Fruit fly (Drosophila melanogaster): ENCODE results near the gene CG2656.
A peak's percentile ranks its signal among the peaks of the same experiment; 100 is the strongest.

CG2656 gene

DNA sequence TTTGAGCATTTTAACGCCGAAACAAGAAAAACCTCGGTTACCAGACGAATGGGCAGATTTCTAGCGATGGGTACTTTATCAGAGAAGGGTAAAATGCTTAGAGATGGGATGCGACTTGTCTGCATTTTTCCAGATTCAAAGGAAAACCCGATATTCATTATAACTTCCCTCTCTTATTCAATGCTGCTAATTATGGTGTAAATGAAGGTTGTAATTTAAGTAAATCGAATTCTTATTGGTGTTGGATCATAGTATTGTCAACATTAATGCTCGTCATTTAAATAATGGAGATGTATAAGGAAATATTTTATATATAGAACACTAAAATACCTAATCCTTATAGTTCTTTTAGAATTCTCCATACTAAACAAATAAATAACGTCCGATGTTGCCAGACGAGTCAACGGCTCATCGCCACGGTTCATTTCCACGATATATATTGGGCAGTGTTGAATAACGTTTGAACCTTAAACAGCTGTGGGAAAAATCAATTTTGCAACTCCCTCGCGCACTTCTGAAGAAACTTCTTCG, 20.4 kb upstream of the CG2656 start, which contains the start of the genes Alh and CG10098 (continued):
- TF ChIP-seq lilli (GFP tag; optimal IDR thresholded peaks at IDR 0.05) (peak; percentile 94), Nf-YA (GFP tag; IDR thresholded peaks at IDR 0.05) (no peak), CG6765 (GFP tag; optimal IDR thresholded peaks at IDR 0.05) (no peak), Tbp (GFP tag; optimal IDR thresholded peaks at IDR 0.05) (no peak), tll (GFP tag; optimal IDR thresholded peaks at IDR 0.05) (peak; percentile 43 to 80), CG17186 (GFP tag; optimal IDR thresholded peaks at IDR 0.05) (peak; percentile 14), Xrp1 (GFP tag; IDR thresholded peaks at IDR 0.05) (peak; percentile 68; the same call in 1 of the 2 replicates), Mad (GFP tag; optimal IDR thresholded peaks at IDR 0.05) (peak; percentile 73), Ssrp (tag; optimal IDR thresholded peaks at IDR 0.05) (peak; percentile 86), ro (GFP tag; IDR thresholded peaks at IDR 0.05) (0 out of 2 replicates have a peak, but pooled peaks have one; percentile 34), CG11723 (GFP tag; optimal IDR thresholded peaks at IDR 0.05) (peak; percentile 73), CG10366 (GFP tag; IDR thresholded peaks at IDR 0.05) (peak; percentile 83), z (GFP tag; IDR thresholded peaks at IDR 0.05) (no peak), Poxn (GFP tag; IDR thresholded peaks at IDR 0.05) (peak; percentile 43; the same call in 1 of the 2 replicates), br (optimal IDR thresholded peaks at IDR 0.05) (no peak), CG1024 (GFP tag; IDR thresholded peaks at IDR 0.05) (peak; percentile 69), crol (GFP tag; IDR thresholded peaks at IDR 0.05) (no peak), CG5953 (GFP tag; IDR thresholded peaks at IDR 0.05) (no peak), Adf1 (GFP tag; IDR thresholded peaks at IDR 0.05) (no peak), Med (GFP tag) (peak; percentile 96), CG30403 (GFP tag; optimal IDR thresholded peaks at IDR 0.05) (peak; percentile 96), CG3995 (GFP tag; optimal IDR thresholded peaks at IDR 0.05) (peak; percentile 59), gfzf (GFP tag; optimal IDR thresholded peaks at IDR 0.05) (peak; percentile 38), twi (tag; optimal IDR thresholded peaks at IDR 0.05) (peak; percentile 71), CG18476 (GFP tag; optimal IDR thresholded peaks at IDR 0.05) (peak; percentile 76), pum (GFP tag; optimal IDR thresholded peaks at IDR 0.05) (peak; percentile 85), CG3838 (GFP tag; optimal IDR thresholded peaks at IDR 0.05) (peak; percentile 61), CG18619 (GFP tag; optimal IDR thresholded peaks at IDR 0.05) (peak; percentile 85), CG17361 (GFP tag; IDR thresholded peaks at IDR 0.05) (peak; percentile 93), scrt (GFP tag; optimal IDR thresholded peaks at IDR 0.05) (no peak), HmgZ (tag; optimal IDR thresholded peaks at IDR 0.05) (peak; percentile 51), gcm (GFP tag; optimal IDR thresholded peaks at IDR 0.05) (peak; percentile 22), Nf-YB (GFP tag; optimal IDR thresholded peaks at IDR 0.05) (peak; percentile 34), onecut (GFP tag; IDR thresholded peaks at IDR 0.05) (peak; percentile 98), Hr39 (optimal IDR thresholded peaks at IDR 0.05) (no peak), CG12942 (GFP tag; optimal IDR thresholded peaks at IDR 0.05) (peak; percentile 89), fru (optimal IDR thresholded peaks at IDR 0.05) (no peak), tgo (GFP tag; IDR thresholded peaks at IDR 0.05) (peak; percentile 78), CG10565 (GFP tag; optimal IDR thresholded peaks at IDR 0.05) (no peak), HLH54F (GFP tag; optimal IDR thresholded peaks at IDR 0.05) (peak; percentile 92), Ptx1 (GFP tag; IDR thresholded peaks at IDR 0.05) (peak; percentile 87), CG13287 (GFP tag; IDR thresholded peaks at IDR 0.05; ENCODE audit: partially characterized antibody) (peak; percentile 71), klu (GFP tag; IDR thresholded peaks at IDR 0.05) (peak; percentile 65; the same call in 1 of the 2 replicates), zfh1 (GFP tag; IDR thresholded peaks at IDR 0.05) (peak; percentile 66; the same call in 1 of the 3 replicates), slp2 (GFP tag; optimal IDR thresholded peaks at IDR 0.05) (peak; percentile 78), Atf6 (GFP tag; IDR thresholded peaks at IDR 0.05) (peak; percentile 72), Camta (GFP tag; optimal IDR thresholded peaks at IDR 0.05) (peak; percentile 86), kay (GFP tag; optimal IDR thresholded peaks at IDR 0.05) (peak; percentile 73), Rx (GFP tag; IDR thresholded peaks at IDR 0.05) (peak; percentile 74), CG4730 (GFP tag; IDR thresholded peaks at IDR 0.05) (peak; percentile 74), CG12391 (tag; optimal IDR thresholded peaks at IDR 0.05) (peak; percentile 88), CG17829 (tag; optimal IDR thresholded peaks at IDR 0.05) (peak; percentile 78), al (GFP tag; IDR thresholded peaks at IDR 0.05) (peak; percentile 80)
